Fruit fly (Drosophila melanogaster): Measurements from ENCODE around the gene CG31937.
A peak's percentile ranks its signal among the peaks of the same experiment; 100 is the strongest.

The CG31937 gene

DNA sequence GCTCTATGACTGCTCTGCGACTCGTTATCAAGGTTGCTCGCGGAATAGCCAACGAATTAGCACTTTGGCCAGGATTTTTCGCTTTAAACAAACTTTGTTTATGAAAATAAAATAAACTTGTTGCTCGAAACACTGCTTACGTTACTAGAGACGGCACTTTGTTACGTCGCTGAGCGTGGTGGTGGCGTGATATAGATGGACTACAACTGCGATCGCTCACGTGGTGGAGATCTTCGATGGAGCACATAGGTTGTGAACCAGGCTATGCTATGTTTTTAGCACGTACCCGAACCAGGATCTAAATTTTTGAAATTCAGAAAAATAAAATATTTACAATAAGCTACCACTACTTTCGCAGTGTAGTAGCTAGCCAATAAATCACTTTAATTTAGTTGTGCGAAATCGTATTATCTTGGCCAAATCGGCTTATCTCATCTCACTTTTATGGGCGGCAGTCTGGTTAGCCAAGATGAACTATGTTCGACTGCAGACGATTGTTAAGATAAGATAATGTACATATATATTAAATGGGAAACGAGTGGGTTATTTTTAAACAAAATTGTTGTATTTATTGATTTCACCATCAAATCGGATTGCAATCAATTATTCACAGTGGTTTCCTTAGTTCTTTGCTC lies 13.9 kb upstream of the CG31937 start, which contains the start of gene frtz (continued):
- TF ChIP-seq CG9437 (GFP tag; optimal IDR thresholded peaks at IDR 0.05) (peak; percentile 100), Bdp1 (GFP tag; optimal IDR thresholded peaks at IDR 0.05) (no peak), Hmr (GFP tag; optimal IDR thresholded peaks at IDR 0.05) (peak; percentile 74), lbe (GFP tag; optimal IDR thresholded peaks at IDR 0.05) (no peak), Myb (GFP tag; optimal IDR thresholded peaks at IDR 0.05) (peak; percentile 31), ato (GFP tag; IDR thresholded peaks at IDR 0.05; ENCODE audit: partially characterized antibody) (no peak; the same call in 1 of the 2 replicates), Gug (GFP tag; IDR thresholded peaks at IDR 0.05) (no peak; the same call in 3 of the 4 replicates), CG10979 (tag; optimal IDR thresholded peaks at IDR 0.05) (no peak), ash1 (GFP tag; optimal IDR thresholded peaks at IDR 0.05) (no peak), CG3838 (GFP tag; optimal IDR thresholded peaks at IDR 0.05) (no peak), CG4328 (GFP tag; optimal IDR thresholded peaks at IDR 0.05) (no peak), ac (GFP tag; optimal IDR thresholded peaks at IDR 0.05) (no peak), ftz-f1 (GFP tag; optimal IDR thresholded peaks at IDR 0.05) (no peak), fd3F (GFP tag; optimal IDR thresholded peaks at IDR 0.05) (no peak), Dref (GFP tag; IDR thresholded peaks at IDR 0.05) (peak; percentile 53), NK7.1 (GFP tag; optimal IDR thresholded peaks at IDR 0.05) (no peak), CG9797 (GFP tag; optimal IDR thresholded peaks at IDR 0.05) (peak; percentile 55)

DNA sequence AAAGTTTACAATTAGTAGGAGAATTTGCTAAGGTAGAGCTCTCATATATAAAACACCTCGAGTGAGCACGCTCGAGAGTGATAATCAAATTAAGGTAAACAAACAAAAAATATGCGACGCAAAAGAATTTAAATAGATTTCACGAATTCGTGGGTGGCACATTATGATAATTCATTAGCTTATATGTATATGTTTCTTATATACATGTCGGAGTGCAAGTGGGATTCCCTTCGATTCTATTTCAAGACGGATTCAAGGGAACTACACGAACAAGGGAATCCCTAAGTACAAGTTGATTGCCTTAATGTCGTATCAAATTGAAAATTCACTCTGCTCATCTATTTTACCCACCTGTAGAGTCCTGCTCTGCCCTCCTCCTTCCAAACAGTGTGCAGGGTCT lies 12.4 kb upstream of the CG31937 start:
- TF ChIP-seq ac (GFP tag; optimal IDR thresholded peaks at IDR 0.05) (no peak), Hr51 (GFP tag; optimal IDR thresholded peaks at IDR 0.05) (no peak), CoRest (tag; optimal IDR thresholded peaks at IDR 0.05) (no peak), CG32532 (GFP tag; IDR thresholded peaks at IDR 0.05) (no peak), Gug (GFP tag; IDR thresholded peaks at IDR 0.05) (no peak), CG5953 (GFP tag; IDR thresholded peaks at IDR 0.05) (no peak), CG10321 (GFP tag; IDR thresholded peaks at IDR 0.05) (no peak), CG2129 (GFP tag; IDR thresholded peaks at IDR 0.05; ENCODE audit: partially characterized antibody) (no peak), CG1832 (GFP tag; optimal IDR thresholded peaks at IDR 0.05) (no peak), ken (GFP tag; IDR thresholded peaks at IDR 0.05) (no peak), ap (GFP tag; IDR thresholded peaks at IDR 0.05) (no peak), CG12391 (tag; optimal IDR thresholded peaks at IDR 0.05) (no peak)

DNA sequence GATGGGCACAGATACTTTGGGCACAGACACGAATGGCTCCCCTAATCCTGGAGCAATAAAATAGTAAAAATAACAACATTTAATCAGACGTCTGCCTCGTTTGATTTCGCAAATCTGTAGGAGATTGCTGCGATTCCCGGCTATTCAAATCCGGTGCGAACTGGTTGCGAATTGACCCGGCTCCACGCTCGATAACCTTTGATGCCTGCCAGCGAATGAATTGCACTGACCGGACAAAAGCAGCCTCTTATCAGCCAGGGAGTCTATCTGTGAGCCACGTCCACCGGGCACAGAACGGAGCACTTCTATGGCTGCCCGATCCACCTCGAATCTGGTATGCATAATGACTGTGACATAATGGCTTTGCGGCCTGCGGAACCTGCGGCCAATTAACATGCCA lies 9.7 kb upstream of the CG31937 start:
- TF ChIP-seq Pdp1 (GFP tag; optimal IDR thresholded peaks at IDR 0.05) (peak in 1 of 2 experiments; percentile 49), Med (GFP tag) (peak; percentile 46), CG10366 (GFP tag; IDR thresholded peaks at IDR 0.05) (no peak), usp (GFP tag; optimal IDR thresholded peaks at IDR 0.05) (no peak), sug (tag; optimal IDR thresholded peaks at IDR 0.05) (peak; percentile 38), chinmo (GFP tag; IDR thresholded peaks at IDR 0.05; ENCODE audit: partially characterized antibody) (0 out of 4 replicates have a peak, but pooled peaks have one; percentile 57)

DNA sequence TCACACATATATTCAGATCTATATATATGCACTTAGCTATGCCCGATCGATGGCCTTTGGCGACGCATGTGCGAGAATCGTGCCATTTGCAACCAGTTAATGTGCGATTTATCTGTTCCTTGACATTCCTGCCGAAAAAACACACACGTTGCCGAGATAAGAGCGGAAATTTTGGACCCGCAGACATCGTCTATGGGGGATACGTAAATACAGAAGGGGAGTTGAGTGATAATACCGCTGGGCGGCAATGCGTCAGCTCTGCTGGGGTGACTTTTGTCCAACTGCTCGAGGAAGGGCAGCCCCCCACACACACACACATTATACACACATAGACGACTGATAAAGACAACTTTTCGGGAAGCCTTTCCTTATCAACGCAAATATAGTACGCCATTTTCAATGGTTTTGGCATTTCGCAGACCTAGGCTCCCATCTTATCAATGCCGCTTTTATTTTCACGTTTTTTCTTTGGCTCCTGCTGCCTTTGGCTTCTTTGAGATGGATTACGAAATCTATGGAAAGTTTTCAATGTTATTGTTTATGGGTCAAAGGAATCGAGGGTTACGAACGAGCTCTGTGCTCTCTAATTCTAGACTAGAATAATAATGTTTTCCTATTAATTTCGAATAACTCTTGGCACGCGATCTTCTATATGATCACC lies 8.7 kb upstream of the CG31937 start:
- TF ChIP-seq ftz-f1 (GFP tag; optimal IDR thresholded peaks at IDR 0.05): no peak
- peak; percentile 76; the same call in 1 of the 2 replicates for TF ChIP-seq rib (GFP tag; IDR thresholded peaks at IDR 0.05)
- TF ChIP-seq CG14965 (GFP tag; optimal IDR thresholded peaks at IDR 0.05; ENCODE audit: borderline replicate concordance): no peak
- TF ChIP-seq exex (tag; optimal IDR thresholded peaks at IDR 0.05): peak; percentile 58
- TF ChIP-seq Deaf1 (tag; optimal IDR thresholded peaks at IDR 0.05): no peak
- TF ChIP-seq sug (tag; optimal IDR thresholded peaks at IDR 0.05): peak; percentile 98
- TF ChIP-seq pita (GFP tag; optimal IDR thresholded peaks at IDR 0.05): no peak
- no peak for TF ChIP-seq lov (optimal IDR thresholded peaks at IDR 0.05)
- 0 out of 3 replicates have a peak, but pooled peaks have one; percentile 36 for TF ChIP-seq lov (GFP tag; IDR thresholded peaks at IDR 0.05)
- peak; percentile 1 for TF ChIP-seq CG8290 (GFP tag; optimal IDR thresholded peaks at IDR 0.05)
- no peak for TF ChIP-seq CG8290 (tag; optimal IDR thresholded peaks at IDR 0.05)
- TF ChIP-seq CG42726 (GFP tag; IDR thresholded peaks at IDR 0.05; ENCODE audit: partially characterized antibody): no peak
- no peak for TF ChIP-seq CG17802 (tag; optimal IDR thresholded peaks at IDR 0.05)
- peak; percentile 72 for TF ChIP-seq CG34376 (GFP tag; optimal IDR thresholded peaks at IDR 0.05)
- peak; percentile 26; the same call in 1 of the 2 replicates for TF ChIP-seq crol (GFP tag; IDR thresholded peaks at IDR 0.05)

Data from whole organism, embryonic.